Worm (Caenorhabditis elegans) whole organism, early embryonic: ENCODE measurements around the gene C49F5.3.
"Not testable (repeated sequence)": the region's sequence is repeated elsewhere in the genome, so short reads cannot be mapped to it uniquely, and the experiment has no call there.

Experiments used
- F13C5.2 ChIP-seq: sonication (generic microtip); optimal IDR thresholded peaks from 2 replicates; lab custom pipeline; 2017; ENCODE audit warnings: mild to moderate bottlenecking, missing genetic modification characterization, inconsistent platforms, missing compliant biosample characterization
- ama-1 ChIP-seq: fragments of 150-350 bp; optimal IDR thresholded peaks from 2 replicates; lab custom pipeline; 2014
- ceh-13 ChIP-seq: fragments of 200-800 bp; sonication (Bioruptor generic); optimal IDR thresholded peaks from 2 replicates; lab custom pipeline; 2018; ENCODE audit warnings: mild to moderate bottlenecking, missing genetic modification characterization, missing compliant biosample characterization
- ceh-36 ChIP-seq: sonication (generic microtip); optimal IDR thresholded peaks from 2 replicates; lab custom pipeline; 2016; ENCODE audit warnings: missing genetic modification characterization, inconsistent platforms, missing compliant biosample characterization
- flt-1 ChIP-seq: fragments of 200-800 bp; sonication (Bioruptor generic); IDR thresholded peaks from 2 replicates; pipeline ENCODE4 v1.3.6; 2022; ENCODE audit warnings: missing genetic modification characterization, missing compliant biosample characterization
- sea-1 ChIP-seq: fragments of 200-800 bp; sonication (Bioruptor generic); conservative IDR thresholded peaks from 2 replicates; pipeline ENCODE4 v1.3.6; 2022; ENCODE audit warnings: missing genetic modification characterization, missing compliant biosample characterization
- tbx-11 ChIP-seq: fragments of 200-800 bp; sonication (Bioruptor generic); IDR thresholded peaks from 2 replicates; pipeline ENCODE4 v1.3.6; 2022; ENCODE audit warnings: missing genetic modification characterization, missing compliant biosample characterization

ce11 chrX:11961103-11961502, 22.3 kb downstream of the C49F5.3 start, which contains the start of gene C49F5.13:
- not testable (repeated sequence) for TF ChIP-seq ceh-13 (GFP tag; lab: Kevin White, UChicago); ama-1 (lab: Kevin White, UChicago); ceh-36 (tag; lab: Kevin White, UChicago); F13C5.2 (tag; lab: Kevin White, UChicago); sea-1; flt-1; tbx-11
